Fruit fly (Drosophila melanogaster) whole organism, pupa: ENCODE results near the gene Ktch.

Source experiments
- CG14655 ChIP-seq: fragments of 200-800 bp; sonication (Bioruptor generic); optimal IDR thresholded peaks from 3 replicates; lab custom pipeline; 2017; ENCODE audit warnings: mild to moderate bottlenecking, missing biosample characterization, missing genetic modification reagents, missing genetic modification characterization
- CG32121 ChIP-seq: fragments of 200-800 bp; sonication (Bioruptor generic); IDR thresholded peaks from 2 replicates; pipeline ENCODE4 v1.3.6; 2022; ENCODE audit warnings: missing biosample characterization, missing genetic modification characterization
- CG4496 ChIP-seq: fragments of 200-800 bp; sonication (Bioruptor generic); IDR thresholded peaks from 3 replicates; pipeline ENCODE4 v1.3.6; 2022; ENCODE audit warnings: missing biosample characterization, missing genetic modification characterization
- CG8301 ChIP-seq: fragments of 200-800 bp; sonication (Bioruptor generic); optimal IDR thresholded peaks from 2 replicates; lab custom pipeline; 2018; ENCODE audit warnings: missing biosample characterization, mild to moderate bottlenecking, missing genetic modification characterization
- CG9948 ChIP-seq: fragments of 200-800 bp; sonication (Bioruptor generic); optimal IDR thresholded peaks from 2 replicates; lab custom pipeline; 2018; ENCODE audit warnings: missing biosample characterization, mild to moderate bottlenecking, missing genetic modification characterization, moderate library complexity
- D1 ChIP-seq: fragments of 200-800 bp; sonication (Bioruptor generic); optimal IDR thresholded peaks from 2 replicates; lab custom pipeline; 2018; ENCODE audit warnings: missing biosample characterization, mild to moderate bottlenecking, missing genetic modification characterization, moderate library complexity
- EcR ChIP-seq: fragments of 200-800 bp; sonication (Bioruptor generic); optimal IDR thresholded peaks from 3 replicates; lab custom pipeline; 2019; ENCODE audit warnings: missing biosample characterization, missing genetic modification characterization, mild to moderate bottlenecking, moderate library complexity, missing genetic modification reagents
- Ets98B ChIP-seq: fragments of 200-800 bp; sonication (Bioruptor generic); IDR thresholded peaks from 2 replicates; pipeline ENCODE4 v1.3.6; 2022; ENCODE audit warnings: missing biosample characterization, missing genetic modification characterization
- Pif1B ChIP-seq: fragments of 200-800 bp; sonication (Bioruptor generic); optimal IDR thresholded peaks from 3 replicates; lab custom pipeline; 2016; ENCODE audit warnings: missing biosample characterization, missing genetic modification characterization
- rn ChIP-seq: fragments of 200-800 bp; sonication (Bioruptor generic); IDR thresholded peaks from 2 replicates; pipeline ENCODE4 v1.3.6; 2022; ENCODE audit warnings: missing biosample characterization, missing genetic modification characterization

dm6 chr3R:31168968-31169367 is 38.5 kb upstream of the Ktch start, which contains the start of gene stops:
- TF ChIP-seq CG9948 (tag; lab: Kevin White, UChicago) (no peak), CG14655 (GFP tag; lab: Kevin White, UChicago) (no peak), CG8301 (tag; lab: Kevin White, UChicago) (no peak), EcR (GFP tag; lab: Kevin White, UChicago) (no peak), CG32121 (GFP tag; lab: Robert Waterston, UW) (no peak), Pif1B (GFP tag; lab: Kevin White, UChicago) (no peak), Ets98B (peak; percentile 25; the same call in 1 of the 2 replicates), rn (GFP tag; lab: Robert Waterston, UW) (no peak), CG4496 (GFP tag; lab: Robert Waterston, UW) (no peak), D1 (tag; lab: Kevin White, UChicago) (no peak)
